Worm (Caenorhabditis elegans) whole organism, L2 larva: ENCODE results near the gene C37C3.11.

Experiments
- C34F6.9 ChIP-seq: fragments of 150-350 bp; optimal IDR thresholded peaks from 2 replicates; lab custom pipeline; 2014; ENCODE audit warnings: missing biosample characterization, missing genetic modification characterization
- F13H6.1 ChIP-seq: sonication (generic microtip); optimal IDR thresholded peaks from 2 replicates; lab custom pipeline; 2016; ENCODE audit warnings: missing genetic modification characterization, missing compliant biosample characterization
- R02D3.7 ChIP-seq: fragments of 150-350 bp; optimal IDR thresholded peaks from 2 replicates; lab custom pipeline; 2014; ENCODE audit warnings: missing biosample characterization, missing genetic modification characterization
- Y55F3AM.14 ChIP-seq: fragments of 200-800 bp; sonication (Bioruptor generic); optimal IDR thresholded peaks from 2 replicates; lab custom pipeline; 2018; ENCODE audit warnings: mild to moderate bottlenecking, missing genetic modification characterization, missing compliant biosample characterization
- ZK546.5 ChIP-seq: sonication (generic microtip); optimal IDR thresholded peaks from 2 replicates; lab custom pipeline; 2017; ENCODE audit warnings: missing biosample characterization, missing genetic modification characterization
- alr-1 ChIP-seq: fragments of 150-350 bp; optimal IDR thresholded peaks from 2 replicates; lab custom pipeline; 2014; ENCODE audit warnings: missing biosample characterization, missing genetic modification characterization
- aly-2 ChIP-seq: fragments of 150-350 bp; optimal IDR thresholded peaks from 2 replicates; lab custom pipeline; 2014; ENCODE audit warnings: missing biosample characterization, missing genetic modification characterization
- ama-1 ChIP-seq: fragments of 150-350 bp; optimal IDR thresholded peaks from 2 replicates; lab custom pipeline; 2018; ENCODE audit warnings: inconsistent platforms
- blmp-1 ChIP-seq: sonication (generic microtip); optimal IDR thresholded peaks from 2 replicates; lab custom pipeline; 2017; ENCODE audit warnings: missing genetic modification characterization, mild to moderate bottlenecking, missing compliant biosample characterization, antibody characterized with exemption, moderate library complexity; ENCODE audit not compliant: insufficient read depth
- ceh-82 ChIP-seq: fragments of 150-350 bp; optimal IDR thresholded peaks from 2 replicates; lab custom pipeline; 2014; ENCODE audit warnings: missing biosample characterization, missing genetic modification characterization
- crh-2 ChIP-seq: sonication (generic microtip); optimal IDR thresholded peaks from 2 replicates; lab custom pipeline; 2017; ENCODE audit warnings: missing biosample characterization, missing genetic modification characterization
- dmd-4 ChIP-seq: sonication (generic microtip); optimal IDR thresholded peaks from 2 replicates; lab custom pipeline; 2017; ENCODE audit warnings: missing biosample characterization, missing genetic modification characterization
- elt-3 ChIP-seq: sonication (generic microtip); optimal IDR thresholded peaks from 2 replicates; lab custom pipeline; 2017; ENCODE audit warnings: missing biosample characterization, missing genetic modification characterization
- fos-1 ChIP-seq: fragments of 150-350 bp; optimal IDR thresholded peaks from 2 replicates; lab custom pipeline; 2014; ENCODE audit warnings: missing biosample characterization, missing genetic modification characterization
- gmeb-1 ChIP-seq: fragments of 150-350 bp; optimal IDR thresholded peaks from 2 replicates; lab custom pipeline; 2014; ENCODE audit warnings: missing biosample characterization, missing genetic modification characterization
- lin-11 ChIP-seq: fragments of 150-350 bp; sonication (generic microtip); optimal IDR thresholded peaks from 2 replicates; lab custom pipeline; 2014; ENCODE audit warnings: missing biosample characterization, missing genetic modification characterization, inconsistent platforms, mixed read lengths
- lin-39 ChIP-seq: fragments of 150-350 bp; optimal IDR thresholded peaks from 2 replicates; lab custom pipeline; 2014; ENCODE audit warnings: missing biosample characterization, missing genetic modification reagents, missing genetic modification characterization
- lsy-2 ChIP-seq, 2 experiments: fragments of 150-350 bp in 1 of 2; sonication (generic microtip) in 1 of 2; optimal IDR thresholded peaks; 2 replicates each; lab custom pipeline; 2014 to 2017; ENCODE audit warnings: missing biosample characterization in 2 of 2, missing genetic modification characterization in 2 of 2
- mab-5 ChIP-seq: fragments of 150-350 bp; optimal IDR thresholded peaks from 2 replicates; lab custom pipeline; 2014; ENCODE audit warnings: missing biosample characterization, missing genetic modification characterization
- mbf-1 ChIP-seq: sonication (generic microtip); optimal IDR thresholded peaks from 2 replicates; lab custom pipeline; 2017; ENCODE audit warnings: missing biosample characterization, missing genetic modification characterization
- mdl-1 ChIP-seq, 2 experiments: fragments of 150-350 bp in 1 of 2; sonication (generic microtip) in 1 of 2; optimal IDR thresholded peaks; 2 replicates each; lab custom pipeline; 2017; ENCODE audit warnings: missing biosample characterization in 2 of 2, missing genetic modification characterization in 2 of 2
- nhr-10 ChIP-seq: sonication (generic microtip); optimal IDR thresholded peaks from 2 replicates; lab custom pipeline; 2017; ENCODE audit warnings: missing biosample characterization, missing genetic modification characterization
- nhr-11 ChIP-seq: fragments of 150-350 bp; optimal IDR thresholded peaks from 2 replicates; lab custom pipeline; 2014; ENCODE audit warnings: missing biosample characterization, missing genetic modification characterization
- nhr-12 ChIP-seq: fragments of 150-350 bp; optimal IDR thresholded peaks from 2 replicates; lab custom pipeline; 2014; ENCODE audit warnings: missing biosample characterization, missing genetic modification characterization
- nhr-129 ChIP-seq: fragments of 150-350 bp; optimal IDR thresholded peaks from 2 replicates; lab custom pipeline; 2014; ENCODE audit warnings: missing biosample characterization, missing genetic modification characterization
- nhr-21 ChIP-seq: fragments of 150-350 bp; optimal IDR thresholded peaks from 2 replicates; lab custom pipeline; 2014; ENCODE audit warnings: missing biosample characterization, missing genetic modification characterization
- nhr-237 ChIP-seq: fragments of 150-350 bp; optimal IDR thresholded peaks from 2 replicates; lab custom pipeline; 2014; ENCODE audit warnings: missing biosample characterization, missing genetic modification characterization
- nhr-25 ChIP-seq: fragments of 150-350 bp; sonication (generic microtip); optimal IDR thresholded peaks from 3 replicates; lab custom pipeline; 2014; ENCODE audit warnings: missing biosample characterization, missing genetic modification characterization
- nhr-6 ChIP-seq: fragments of 150-350 bp; optimal IDR thresholded peaks from 2 replicates; lab custom pipeline; 2014; ENCODE audit warnings: missing biosample characterization, missing genetic modification characterization
- peb-1 ChIP-seq: fragments of 150-350 bp; optimal IDR thresholded peaks from 2 replicates; lab custom pipeline; 2014; ENCODE audit warnings: missing biosample characterization, missing genetic modification characterization
- sem-4 ChIP-seq: fragments of 150-350 bp; optimal IDR thresholded peaks from 2 replicates; lab custom pipeline; 2014; ENCODE audit warnings: missing biosample characterization, missing genetic modification reagents, missing genetic modification characterization
- skn-1 ChIP-seq: sonication (generic microtip); optimal IDR thresholded peaks from 2 replicates; lab custom pipeline; 2017; ENCODE audit warnings: missing biosample characterization, missing genetic modification characterization
- sma-3 ChIP-seq: sonication (generic microtip); optimal IDR thresholded peaks from 2 replicates; lab custom pipeline; 2016; ENCODE audit warnings: missing genetic modification reagents, missing genetic modification characterization, missing compliant biosample characterization
- sma-9 ChIP-seq, 2 experiments: fragments of 150-350 bp in 1 of 2; sonication (generic microtip) in 1 of 2; optimal IDR thresholded peaks; 2 replicates each; lab custom pipeline; 2014 to 2016; ENCODE audit warnings: missing genetic modification characterization in 2 of 2, mild to moderate bottlenecking in 1 of 2, missing biosample characterization in 1 of 2, missing compliant biosample characterization in 1 of 2, missing genetic modification reagents in 1 of 2, moderate library complexity in 1 of 2
- snpc-4 ChIP-seq: fragments of 150-350 bp; optimal IDR thresholded peaks from 2 replicates; lab custom pipeline; 2014; ENCODE audit warnings: missing biosample characterization, missing genetic modification characterization
- unc-39 ChIP-seq: fragments of 150-350 bp; optimal IDR thresholded peaks from 2 replicates; lab custom pipeline; 2014; ENCODE audit warnings: missing biosample characterization, missing genetic modification characterization
- unc-55 ChIP-seq: fragments of 150-350 bp; sonication (generic microtip); optimal IDR thresholded peaks from 3 replicates; lab custom pipeline; 2014; ENCODE audit warnings: missing biosample characterization, missing genetic modification reagents, missing genetic modification characterization
- unc-62 ChIP-seq: fragments of 150-350 bp; optimal IDR thresholded peaks from 2 replicates; lab custom pipeline; 2014; ENCODE audit warnings: missing biosample characterization, missing genetic modification reagents, missing genetic modification characterization
- zag-1 ChIP-seq: fragments of 150-350 bp; optimal IDR thresholded peaks from 2 replicates; lab custom pipeline; 2014; ENCODE audit warnings: missing biosample characterization, missing genetic modification characterization
- ztf-1 ChIP-seq: fragments of 200-800 bp; sonication (Bioruptor generic); conservative IDR thresholded peaks from 2 replicates; pipeline ENCODE4 v1.3.6; 2022; ENCODE audit warnings: missing genetic modification characterization, missing compliant biosample characterization
- ztf-11 ChIP-seq: sonication (generic microtip); optimal IDR thresholded peaks from 2 replicates; lab custom pipeline; 2017; ENCODE audit warnings: missing biosample characterization, missing genetic modification characterization
- ztf-4 ChIP-seq: fragments of 150-350 bp; optimal IDR thresholded peaks from 2 replicates; lab custom pipeline; 2014; ENCODE audit warnings: missing biosample characterization, missing genetic modification characterization

C37C3.11 gene

ce11 chrV:7847170-7847569, 17.4 kb downstream of the C37C3.11 start, which contains the start of gene memo-1:
Gene memo-1 (minus strand): TSS chrV:7847171.
- TF ChIP-seq blmp-1 = no peak
- TF ChIP-seq alr-1 (tag; lab: Kevin White, UChicago) = no peak
- TF ChIP-seq ama-1 = no peak
- TF ChIP-seq fos-1 = no peak
- no peak for TF ChIP-seq zag-1 (tag; lab: Kevin White, UChicago)
- no peak for TF ChIP-seq C34F6.9 (tag; lab: Kevin White, UChicago)
- no peak for TF ChIP-seq crh-2 (tag; lab: Kevin White, UChicago)
- TF ChIP-seq elt-3 (tag; lab: Kevin White, UChicago) = no peak
- TF ChIP-seq nhr-25 (tag; lab: Kevin White, UChicago) = no peak
- TF ChIP-seq ZK546.5 (tag; lab: Kevin White, UChicago) = no peak
- no peak for TF ChIP-seq ztf-11
- no peak for TF ChIP-seq mbf-1 (tag; lab: Kevin White, UChicago)
- no peak for TF ChIP-seq F13H6.1 (tag; lab: Kevin White, UChicago)
- TF ChIP-seq sem-4 (tag; lab: Kevin White, UChicago) = no peak

ce11 chrV:7842228-7842627, 22.3 kb downstream of the C37C3.11 start, which contains the start of gene grd-8:
Gene grd-8 (plus strand): TSS chrV:7842528.
- TF ChIP-seq unc-55 (GFP tag; lab: Kevin White, UChicago) = no peak
- TF ChIP-seq mdl-1 (tag; optimal IDR thresholded peaks at IDR 0.05; lab: Kevin White, UChicago) = no peak
- no peak for TF ChIP-seq aly-2 (tag; lab: Kevin White, UChicago)
- no peak for TF ChIP-seq ceh-82 (tag; lab: Kevin White, UChicago)
- TF ChIP-seq nhr-11 (tag; lab: Kevin White, UChicago) = no peak
- TF ChIP-seq mab-5 = no peak
- no peak for TF ChIP-seq nhr-25 (tag; lab: Kevin White, UChicago)
- no peak for TF ChIP-seq peb-1
- no peak for TF ChIP-seq lsy-2 (tag; optimal IDR thresholded peaks at IDR 0.05; lab: Kevin White, UChicago)
- TF ChIP-seq nhr-237 = no peak
- no peak for TF ChIP-seq nhr-10 (tag; lab: Kevin White, UChicago)
- TF ChIP-seq lin-39 = no peak

DNA sequence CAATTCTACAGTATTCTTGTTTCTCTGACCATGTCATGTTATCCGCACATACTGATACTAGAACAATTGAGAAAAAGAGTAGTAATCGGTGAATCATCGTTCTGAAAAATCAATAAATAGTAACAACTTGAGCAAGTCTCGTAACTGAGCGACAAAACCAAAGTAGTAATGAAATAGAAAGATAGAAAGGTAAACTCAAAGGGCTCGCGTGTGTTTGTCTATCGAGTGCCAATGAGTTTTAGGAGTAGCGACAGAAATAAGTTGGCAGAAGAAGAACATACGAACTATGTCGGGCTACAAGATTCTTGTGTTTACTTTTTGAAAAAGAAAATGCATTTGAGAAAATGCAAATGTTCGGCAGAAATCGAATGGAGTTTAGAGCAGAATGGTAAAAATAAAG, 25.1 kb downstream of the C37C3.11 start, which contains the start of gene C37C3.12:
TSS of gene C37C3.12 (minus strand) at position 101 of the 400 bp plus-strand sequence.
- TF ChIP-seq nhr-237 = no peak
- TF ChIP-seq ama-1 = no peak
- TF ChIP-seq lin-11 (tag; lab: Kevin White, UChicago) = no peak
- no peak for TF ChIP-seq C34F6.9 (tag; lab: Kevin White, UChicago)

- no peak for TF ChIP-seq ztf-11
- TF ChIP-seq C34F6.9 (tag; lab: Kevin White, UChicago) = no peak
- TF ChIP-seq mdl-1 (tag; optimal IDR thresholded peaks at IDR 0.05; lab: Kevin White, UChicago) = no peak
- no peak for TF ChIP-seq lin-11 (tag; lab: Kevin White, UChicago)
- peak; percentile 12 for TF ChIP-seq fos-1
- no peak for TF ChIP-seq blmp-1
- no peak for TF ChIP-seq zag-1 (tag; lab: Kevin White, UChicago)
- no peak for TF ChIP-seq Y55F3AM.14 (GFP tag; lab: Kevin White, UChicago)
- TF ChIP-seq sma-9 (GFP tag; optimal IDR thresholded peaks at IDR 0.05; lab: Kevin White, UChicago) = peak; percentile 22
- TF ChIP-seq sma-9 (tag; optimal IDR thresholded peaks at IDR 0.05; lab: Kevin White, UChicago) = no peak
- peak; percentile 12 for TF ChIP-seq sma-3 (GFP tag; lab: Kevin White, UChicago)
- TF ChIP-seq aly-2 (tag; lab: Kevin White, UChicago) = no peak
Measured at ce11 chrV:7837809-7838208, 26.8 kb downstream of the C37C3.11 start, which contains the start of gene ttr-33. Gene ttr-33 (minus strand): TSS chrV:7837909.

ce11 chrV:7836911-7837310, 27.7 kb downstream of the C37C3.11 start, which contains the start of gene txt-5:
Gene txt-5 (minus strand): TSS chrV:7837134.
- TF ChIP-seq skn-1 (tag; lab: Kevin White, UChicago) = no peak
- TF ChIP-seq ceh-82 (tag; lab: Kevin White, UChicago) = no peak
- peak; percentile 39 for TF ChIP-seq nhr-129
- TF ChIP-seq nhr-12 = no peak
- TF ChIP-seq F13H6.1 (tag; lab: Kevin White, UChicago) = no peak
- no peak for TF ChIP-seq unc-62 (GFP tag; lab: Kevin White, UChicago)
- no peak for TF ChIP-seq mab-5
- no peak for TF ChIP-seq ztf-11
- no peak for TF ChIP-seq mbf-1 (tag; lab: Kevin White, UChicago)
- no peak for TF ChIP-seq ztf-1 (GFP tag; lab: Robert Waterston, UW)
- TF ChIP-seq unc-55 (GFP tag; lab: Kevin White, UChicago) = no peak
- no peak for TF ChIP-seq elt-3 (tag; lab: Kevin White, UChicago)
- TF ChIP-seq nhr-10 (tag; lab: Kevin White, UChicago) = no peak
- TF ChIP-seq R02D3.7 = no peak
- no peak for TF ChIP-seq mdl-1 (tag; optimal IDR thresholded peaks at IDR 0.05; lab: Kevin White, UChicago)
- TF ChIP-seq nhr-11 (tag; lab: Kevin White, UChicago) = no peak
- TF ChIP-seq lsy-2 (tag; optimal IDR thresholded peaks at IDR 0.05; lab: Kevin White, UChicago) = no peak
- peak; percentile 29 for TF ChIP-seq gmeb-1
- no peak for TF ChIP-seq nhr-237
- no peak for TF ChIP-seq dmd-4 (tag; lab: Kevin White, UChicago)
- TF ChIP-seq nhr-21 (tag; lab: Kevin White, UChicago) = peak; percentile 20
- no peak for TF ChIP-seq unc-39
- no peak for TF ChIP-seq peb-1
- TF ChIP-seq nhr-6 = no peak
- peak; percentile 28 for TF ChIP-seq fos-1
- TF ChIP-seq ztf-4 = no peak
- no peak for TF ChIP-seq snpc-4
- TF ChIP-seq alr-1 (tag; lab: Kevin White, UChicago) = no peak
- peak; percentile 44 for TF ChIP-seq nhr-25 (tag; lab: Kevin White, UChicago)
- TF ChIP-seq C34F6.9 (tag; lab: Kevin White, UChicago) = no peak
